Fruit fly (Drosophila melanogaster): Measurements from ENCODE around the gene GstD6.

The GstD6 gene

dm6 chr3R:12425510-12426309, 48.8 kb downstream of the GstD6 start, which contains the start of gene Pp1-87B (continued):
- peak; percentile 21 for TF ChIP-seq Tbp (GFP tag; optimal IDR thresholded peaks at IDR 0.05)
- no peak for TF ChIP-seq Hr51 (GFP tag; optimal IDR thresholded peaks at IDR 0.05)
- no peak for TF ChIP-seq jigr1 (GFP tag; IDR thresholded peaks at IDR 0.05)
- TF ChIP-seq CG10209 (GFP tag; optimal IDR thresholded peaks at IDR 0.05) = peak; percentile 18
- peak; percentile 15 for TF ChIP-seq bcd (GFP tag; optimal IDR thresholded peaks at IDR 0.05)
- peak; percentile 46 for TF ChIP-seq Nf-YC (tag; optimal IDR thresholded peaks at IDR 0.05)
- no peak for TF ChIP-seq CG11093 (GFP tag; IDR thresholded peaks at IDR 0.05)
- peak; percentile 54 for TF ChIP-seq CG17186 (GFP tag; optimal IDR thresholded peaks at IDR 0.05)
- no peak for TF ChIP-seq trh (GFP tag; optimal IDR thresholded peaks at IDR 0.05)
- TF ChIP-seq sim (GFP tag; IDR thresholded peaks at IDR 0.05) = no peak
- TF ChIP-seq zen (tag; optimal IDR thresholded peaks at IDR 0.05) = peak; percentile 38
- TF ChIP-seq CG8359 (GFP tag; optimal IDR thresholded peaks at IDR 0.05; ENCODE audit: borderline replicate concordance) = no peak
- TF ChIP-seq jumu (GFP tag; optimal IDR thresholded peaks at IDR 0.05) = peak; percentile 76
- TF ChIP-seq NC2α (GFP tag; optimal IDR thresholded peaks at IDR 0.05) = no peak
- TF ChIP-seq phol (tag; optimal IDR thresholded peaks at IDR 0.05) = peak; percentile 100
- TF ChIP-seq CG3995 (GFP tag; optimal IDR thresholded peaks at IDR 0.05) = peak; percentile 38
- TF ChIP-seq CG13287 (GFP tag; IDR thresholded peaks at IDR 0.05; ENCODE audit: partially characterized antibody) = no peak
- peak; percentile 32 for TF ChIP-seq Side (GFP tag; optimal IDR thresholded peaks at IDR 0.05)
- TF ChIP-seq dysf (GFP tag; IDR thresholded peaks at IDR 0.05) = 0 out of 3 replicates have a peak, but pooled peaks have one; percentile 7
- no peak for TF ChIP-seq gem (tag; optimal IDR thresholded peaks at IDR 0.05)
- peak; percentile 66; the same call in 2 of the 3 replicates for TF ChIP-seq HLH4C (GFP tag; IDR thresholded peaks at IDR 0.05; ENCODE audit: partially characterized antibody)
- TF ChIP-seq wdn (GFP tag; IDR thresholded peaks at IDR 0.05) = no peak
- TF ChIP-seq CG9932 (GFP tag; IDR thresholded peaks at IDR 0.05) = no peak
- TF ChIP-seq Myb (GFP tag; optimal IDR thresholded peaks at IDR 0.05) = peak; percentile 74
- TF ChIP-seq CG9609 (GFP tag; optimal IDR thresholded peaks at IDR 0.05) = peak; percentile 30
- peak; percentile 14 for TF ChIP-seq p53 (GFP tag; optimal IDR thresholded peaks at IDR 0.05)
- TF ChIP-seq CG9727 (GFP tag; optimal IDR thresholded peaks at IDR 0.05) = peak; percentile 39
- TF ChIP-seq CG6689 (GFP tag; IDR thresholded peaks at IDR 0.05) = no peak
- TF ChIP-seq HmgD (GFP tag; optimal IDR thresholded peaks at IDR 0.05) = peak; percentile 40

- TF ChIP-seq CG3838 (GFP tag; optimal IDR thresholded peaks at IDR 0.05) (no peak), Nf-YB (GFP tag; optimal IDR thresholded peaks at IDR 0.05) (no peak), pum (GFP tag; optimal IDR thresholded peaks at IDR 0.05) (no peak), CG11085 (GFP tag; IDR thresholded peaks at IDR 0.05) (no peak), lbe (GFP tag; optimal IDR thresholded peaks at IDR 0.05) (peak; percentile 17), Med (GFP tag) (no peak), NC2β (GFP tag; optimal IDR thresholded peaks at IDR 0.05) (no peak), ro (GFP tag; IDR thresholded peaks at IDR 0.05) (no peak), Dip3 (GFP tag; optimal IDR thresholded peaks at IDR 0.05) (no peak), Dp (GFP tag; optimal IDR thresholded peaks at IDR 0.05) (peak; percentile 27), CG6254 (GFP tag; optimal IDR thresholded peaks at IDR 0.05) (no peak), CG16779 (GFP tag; IDR thresholded peaks at IDR 0.05) (no peak), mam (GFP tag; optimal IDR thresholded peaks at IDR 0.05) (no peak), dysf (GFP tag; IDR thresholded peaks at IDR 0.05) (no peak), CG14710 (tag; optimal IDR thresholded peaks at IDR 0.05) (peak; percentile 5), E2f2 (GFP tag; IDR thresholded peaks at IDR 0.05) (peak; percentile 57), Rfx (GFP tag; IDR thresholded peaks at IDR 0.05) (no peak), CG5953 (GFP tag; IDR thresholded peaks at IDR 0.05) (no peak), CG7745 (tag; optimal IDR thresholded peaks at IDR 0.05) (no peak), twi (tag; optimal IDR thresholded peaks at IDR 0.05) (no peak), CG11504 (tag; optimal IDR thresholded peaks at IDR 0.05) (no peak), kni (GFP tag; optimal IDR thresholded peaks at IDR 0.05) (no peak), Chrac-16 (GFP tag; optimal IDR thresholded peaks at IDR 0.05) (no peak)
Measured at dm6 chr3R:12426310-12426653, 49.4 kb downstream of the GstD6 start, which contains the start of gene NANS. NANS (plus strand) TSS chr3R:12426578.
